Fruit fly (Drosophila melanogaster) whole organism, wandering third instar larva: Measurements from ENCODE around the gene CG34293.

Experiments
- Abd-B ChIP-seq: fragments of >200 bp; optimal IDR thresholded peaks from 2 replicates; lab custom pipeline; 2017; ENCODE audit warnings: missing biosample characterization, missing genetic modification characterization
- CG32264 ChIP-seq: fragments of 200-800 bp; sonication (Bioruptor generic); optimal IDR thresholded peaks from 2 replicates; lab custom pipeline; 2016; ENCODE audit warnings: missing biosample characterization, missing genetic modification characterization
- CG9705 ChIP-seq: fragments of 200-800 bp; sonication (Bioruptor generic); optimal IDR thresholded peaks from 2 replicates; lab custom pipeline; 2018; ENCODE audit warnings: missing biosample characterization, mild to moderate bottlenecking, missing genetic modification characterization
- CrebA ChIP-seq: fragments of 200-800 bp; sonication (Bioruptor generic); optimal IDR thresholded peaks from 2 replicates; lab custom pipeline; 2016; ENCODE audit warnings: missing biosample characterization, mild to moderate bottlenecking, missing genetic modification characterization, borderline replicate concordance
- Dfd ChIP-seq: fragments of >200 bp; optimal IDR thresholded peaks from 2 replicates; lab custom pipeline; 2017; ENCODE audit warnings: missing biosample characterization, missing genetic modification characterization
- Dif ChIP-seq: fragments of 200-275, 200-300 bp; sonication (Bioruptor generic); optimal IDR thresholded peaks from 2 replicates; lab custom pipeline; 2018; ENCODE audit warnings: missing biosample characterization, missing genetic modification characterization; ENCODE audit not compliant: partially characterized antibody
- GATAd ChIP-seq: sonication (Bioruptor generic); optimal IDR thresholded peaks from 2 replicates; lab custom pipeline; 2016; ENCODE audit warnings: missing biosample characterization, missing genetic modification characterization
- HLH106 ChIP-seq: fragments of 200-800 bp; optimal IDR thresholded peaks from 3 replicates; lab custom pipeline; 2019; ENCODE audit warnings: missing biosample characterization, mild to moderate bottlenecking, missing genetic modification characterization, moderate library complexity
- Hnf4 ChIP-seq: fragments of 200-800 bp; sonication (Bioruptor generic); optimal IDR thresholded peaks from 2 replicates; lab custom pipeline; 2016; ENCODE audit warnings: missing biosample characterization, mild to moderate bottlenecking, missing genetic modification characterization
- Hr78 ChIP-seq: fragments of >200 bp; optimal IDR thresholded peaks from 2 replicates; lab custom pipeline; 2017; ENCODE audit warnings: missing biosample characterization, missing genetic modification characterization
- Hr83 ChIP-seq: fragments of 200-300 bp; sonication (Bioruptor generic); optimal IDR thresholded peaks from 2 replicates; lab custom pipeline; 2016; ENCODE audit warnings: missing biosample characterization, mild to moderate bottlenecking, missing genetic modification characterization, moderate library complexity; ENCODE audit not compliant: poor library complexity, severe bottlenecking
- Jra ChIP-seq: sonication (Bioruptor generic); optimal IDR thresholded peaks from 2 replicates; lab custom pipeline; 2016; ENCODE audit warnings: missing biosample characterization, missing genetic modification characterization
- Mio ChIP-seq: sonication (Bioruptor generic); optimal IDR thresholded peaks from 2 replicates; lab custom pipeline; 2016; ENCODE audit warnings: missing biosample characterization, missing genetic modification characterization
- Myc ChIP-seq: fragments of >200 bp; optimal IDR thresholded peaks from 2 replicates; lab custom pipeline; 2017
- N ChIP-seq: fragments of >200 bp; optimal IDR thresholded peaks from 2 replicates; lab custom pipeline; 2018; ENCODE audit warnings: missing biosample characterization, missing external identifiers, missing genetic modification characterization
- OdsH ChIP-seq: fragments of 200-800 bp; sonication (Bioruptor generic); optimal IDR thresholded peaks from 2 replicates; lab custom pipeline; 2016; ENCODE audit warnings: missing biosample characterization, mild to moderate bottlenecking, missing genetic modification characterization
- Rel ChIP-seq, 2 experiments: fragments of 200-800 bp; sonication (Bioruptor generic) in 1 of 2; optimal IDR thresholded peaks; 2 replicates in 1 of 2; 3 replicates in 1 of 2; lab custom pipeline; 2016 to 2019; ENCODE audit warnings: mild to moderate bottlenecking in 2 of 2, missing biosample characterization in 2 of 2, missing genetic modification characterization in 2 of 2, moderate library complexity in 1 of 2
- Sp1 ChIP-seq: fragments of 200-800 bp; sonication (Bioruptor generic); optimal IDR thresholded peaks from 3 replicates; lab custom pipeline; 2019; ENCODE audit warnings: missing biosample characterization, mild to moderate bottlenecking, missing genetic modification characterization, moderate library complexity
- Vsx2 ChIP-seq: fragments of 200-300, 225-300 bp; sonication (Bioruptor generic); optimal IDR thresholded peaks from 2 replicates; lab custom pipeline; 2018; ENCODE audit warnings: missing biosample characterization, missing genetic modification characterization; ENCODE audit not compliant: partially characterized antibody
- br ChIP-seq: fragments of 200-800 bp; sonication (Bioruptor generic); optimal IDR thresholded peaks from 2 replicates; lab custom pipeline; 2016; ENCODE audit warnings: missing biosample characterization, missing genetic modification characterization
- brk ChIP-seq: fragments of 200-800 bp; sonication (Bioruptor generic); optimal IDR thresholded peaks from 2 replicates; lab custom pipeline; 2016; ENCODE audit warnings: missing biosample characterization, mild to moderate bottlenecking, missing genetic modification characterization
- dl ChIP-seq, 2 experiments: fragments of 175-275, 200-275 bp in 1 of 2; fragments of 200-275 bp in 1 of 2; sonication (Bioruptor generic); optimal IDR thresholded peaks; lab custom pipeline; 2018; ENCODE audit warnings: mild to moderate bottlenecking in 2 of 2, missing biosample characterization in 2 of 2, missing genetic modification characterization in 2 of 2, moderate library complexity in 2 of 2; ENCODE audit not compliant: partially characterized antibody in 2 of 2, insufficient read depth in 1 of 2
- dmrt93B ChIP-seq: fragments of 200-800 bp; sonication (Bioruptor generic); optimal IDR thresholded peaks from 2 replicates; lab custom pipeline; 2018; ENCODE audit warnings: missing biosample characterization, mild to moderate bottlenecking, missing genetic modification characterization
- dsf ChIP-seq: sonication (Bioruptor generic); optimal IDR thresholded peaks from 2 replicates; lab custom pipeline; 2016; ENCODE audit warnings: missing biosample characterization, missing genetic modification characterization, borderline replicate concordance
- foxo ChIP-seq, 2 experiments: fragments of 200-800 bp; sonication (Bioruptor generic); optimal IDR thresholded peaks; 2 replicates in 1 of 2; 3 replicates in 1 of 2; lab custom pipeline; 2016 to 2017; ENCODE audit warnings: missing biosample characterization in 2 of 2, missing genetic modification characterization in 2 of 2
- fru ChIP-seq: fragments of 200-800 bp; sonication (Bioruptor generic); optimal IDR thresholded peaks from 3 replicates; lab custom pipeline; 2016; ENCODE audit warnings: missing biosample characterization, mild to moderate bottlenecking, missing genetic modification characterization
- h ChIP-seq: fragments of 200-800 bp; sonication (Bioruptor generic); optimal IDR thresholded peaks from 3 replicates; lab custom pipeline; 2016; ENCODE audit warnings: missing biosample characterization, mild to moderate bottlenecking, missing genetic modification characterization
- jim ChIP-seq: fragments of 175-275, 200-325 bp; sonication (Bioruptor generic); optimal IDR thresholded peaks from 2 replicates; lab custom pipeline; 2016; ENCODE audit warnings: missing biosample characterization, mild to moderate bottlenecking, missing genetic modification characterization
- lola ChIP-seq: fragments of >200 bp; optimal IDR thresholded peaks from 2 replicates; lab custom pipeline; 2017; ENCODE audit warnings: missing biosample characterization, missing genetic modification characterization
- pan ChIP-seq: fragments of >200 bp; optimal IDR thresholded peaks from 2 replicates; lab custom pipeline; 2017
- psq ChIP-seq: fragments of 200-800 bp; sonication (Bioruptor generic); optimal IDR thresholded peaks from 3 replicates; lab custom pipeline; 2017; ENCODE audit warnings: missing biosample characterization, mild to moderate bottlenecking, missing genetic modification characterization, moderate library complexity
- rgr ChIP-seq: fragments of 200-800 bp; sonication (Bioruptor generic); optimal IDR thresholded peaks from 3 replicates; lab custom pipeline; 2016; ENCODE audit warnings: missing biosample characterization, mild to moderate bottlenecking, missing genetic modification characterization
- sage ChIP-seq: fragments of 200-800 bp; sonication (Bioruptor generic); optimal IDR thresholded peaks from 2 replicates; lab custom pipeline; 2016; ENCODE audit warnings: missing biosample characterization, mild to moderate bottlenecking, missing genetic modification characterization
- sv ChIP-seq: fragments of 200-800 bp; sonication (Bioruptor generic); optimal IDR thresholded peaks from 3 replicates; lab custom pipeline; 2016; ENCODE audit warnings: missing biosample characterization, missing genetic modification characterization
- tai ChIP-seq: sonication (Bioruptor generic); optimal IDR thresholded peaks from 2 replicates; lab custom pipeline; 2016; ENCODE audit warnings: missing biosample characterization, missing genetic modification characterization
- usp ChIP-seq: fragments of >200 bp; optimal IDR thresholded peaks from 2 replicates; lab custom pipeline; 2017; ENCODE audit warnings: missing biosample characterization, missing genetic modification characterization
- woc ChIP-seq: sonication (Bioruptor generic); optimal IDR thresholded peaks from 2 replicates; lab custom pipeline; 2016; ENCODE audit warnings: missing biosample characterization, mild to moderate bottlenecking, missing genetic modification characterization

CG34293 gene

DNA sequence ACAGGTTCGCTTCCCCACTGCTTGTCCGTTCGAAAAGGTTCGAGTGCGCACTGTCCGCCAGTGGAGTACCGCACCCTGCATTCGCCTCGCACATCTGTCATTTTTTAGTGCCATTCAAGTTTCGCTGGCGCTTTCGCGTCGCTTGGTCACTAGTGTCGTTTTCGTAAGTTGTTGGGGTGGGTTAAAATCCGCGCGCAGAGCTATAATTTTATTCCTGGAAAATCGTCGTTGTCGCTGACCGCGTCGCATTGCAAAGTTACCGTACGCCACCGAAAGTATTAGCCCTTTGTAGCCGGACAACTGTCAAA, 13.9 kb downstream of the CG34293 start, which contains the start of gene Men-b:
Men-b (plus strand) TSS at position 147 of the 308 bp plus-strand sequence.
- no peak for TF ChIP-seq HLH106 (tag; lab: Kevin White, UChicago)
- TF ChIP-seq Hr83 (GFP tag; lab: Kevin White, UChicago): peak; percentile 52
- peak; percentile 92 for TF ChIP-seq Myc (lab: Kevin White, UChicago)

DNA sequence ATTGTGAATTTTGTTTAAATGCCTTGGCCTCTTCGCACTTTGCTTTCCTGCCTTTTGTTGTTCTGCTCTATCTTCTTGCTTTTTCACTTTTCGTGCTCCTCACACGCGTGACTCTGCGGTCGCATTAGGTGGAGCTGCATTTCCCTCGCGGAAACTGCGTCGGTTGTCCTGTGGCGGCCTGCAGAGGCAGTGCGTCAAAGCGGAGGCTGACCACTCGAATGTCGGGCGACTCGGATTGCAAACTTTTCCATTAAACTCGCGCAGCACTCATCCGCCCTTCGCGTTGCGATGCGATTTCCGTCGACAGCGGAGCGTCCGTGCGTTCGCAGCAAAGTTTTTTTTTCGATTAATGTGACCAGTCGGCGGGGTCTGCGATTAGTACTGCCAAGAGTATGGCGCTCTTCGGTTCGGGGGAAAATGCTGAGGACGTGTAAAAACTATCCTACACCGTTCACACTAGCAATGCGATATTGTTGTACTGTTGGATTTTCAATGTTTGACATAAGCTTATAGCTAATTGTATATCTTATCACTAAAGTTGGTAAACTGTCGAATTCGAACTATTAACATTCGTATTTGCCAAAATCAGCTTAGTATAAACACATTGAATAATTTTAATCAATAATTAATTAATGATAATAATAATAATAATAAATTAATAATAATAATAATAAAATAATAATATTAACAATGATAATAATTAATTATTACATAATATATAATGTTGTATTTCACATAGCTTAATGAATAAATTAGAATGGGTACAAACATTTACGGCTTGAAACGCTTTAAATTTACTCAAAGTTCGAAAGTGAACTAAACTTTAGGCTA, 14.5 kb downstream of the CG34293 start, which contains the start of gene CG6051:
CG6051 (minus strand) TSS at position 385 of the 831 bp plus-strand sequence.
- TF ChIP-seq Jra (GFP tag; lab: Kevin White, UChicago) (no peak), dsf (GFP tag; lab: Kevin White, UChicago) (no peak), GATAd (GFP tag; lab: Kevin White, UChicago) (no peak), h (GFP tag; lab: Kevin White, UChicago) (peak; percentile 47), brk (no peak), N (GFP tag; lab: Kevin White, UChicago) (peak; percentile 91), Rel (GFP tag; optimal IDR thresholded peaks at IDR 0.05; lab: Kevin White, UChicago) (no peak), Rel (tag; optimal IDR thresholded peaks at IDR 0.05; lab: Kevin White, UChicago) (peak; percentile 43), rgr (peak; percentile 21), foxo (GFP tag; optimal IDR thresholded peaks at IDR 0.05; lab: Kevin White, UChicago) (peak in 1 of 2 experiments; percentile 16), psq (GFP tag; lab: Kevin White, UChicago) (peak; percentile 9), Sp1 (peak; percentile 53), Hr78 (peak; percentile 59), Dif (peak; percentile 35), woc (peak; percentile 61), Mio (GFP tag; lab: Kevin White, UChicago) (no peak), jim (GFP tag; lab: Kevin White, UChicago) (no peak), Abd-B (GFP tag; lab: Kevin White, UChicago) (peak; percentile 13), Hr83 (GFP tag; lab: Kevin White, UChicago) (peak; percentile 49), pan (lab: Kevin White, UChicago) (no peak), Hnf4 (GFP tag; lab: Kevin White, UChicago) (peak; percentile 30), CrebA (GFP tag; lab: Kevin White, UChicago) (no peak), lola (GFP tag; lab: Kevin White, UChicago) (no peak), HLH106 (tag; lab: Kevin White, UChicago) (peak; percentile 43)

DNA sequence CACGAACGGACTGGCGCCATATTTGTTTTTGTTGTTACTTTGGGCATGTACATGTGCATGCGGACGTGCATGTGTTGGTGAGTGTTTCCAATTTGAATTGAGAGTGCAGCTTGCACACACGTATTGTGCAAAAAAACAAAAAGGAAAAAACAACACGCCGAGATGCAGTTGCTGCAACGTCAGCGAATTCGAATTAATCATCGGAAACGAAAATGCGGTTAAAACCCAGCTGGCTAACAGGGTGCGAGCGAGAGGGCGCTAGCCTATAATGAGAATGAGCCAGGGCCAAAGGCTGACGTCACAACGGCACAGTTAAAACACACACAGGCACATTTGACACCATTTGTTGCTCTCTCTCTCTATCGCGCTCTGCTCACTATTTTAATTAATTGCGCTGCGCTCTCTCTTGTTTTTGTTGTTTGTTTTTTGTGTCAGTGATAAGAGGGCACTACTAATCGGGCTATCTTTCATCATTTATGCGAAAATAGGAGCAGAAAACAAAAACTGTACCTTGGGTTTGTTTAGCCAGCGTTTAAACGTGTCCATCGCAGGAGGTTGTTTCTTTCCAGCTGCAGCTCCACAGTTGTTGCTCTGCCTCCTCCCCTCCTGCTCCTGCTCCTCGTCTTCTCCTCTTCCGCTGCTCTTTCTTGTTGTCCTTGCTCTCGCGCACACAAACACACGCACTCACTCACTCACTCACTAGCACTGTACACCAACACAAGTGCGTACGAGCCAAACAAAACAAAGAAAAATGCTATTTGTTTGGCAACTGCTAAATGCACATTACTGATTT, 15.3 kb downstream of the CG34293 start:
- TF ChIP-seq Vsx2 (no peak), sage (GFP tag; lab: Kevin White, UChicago) (no peak), tai (GFP tag; lab: Kevin White, UChicago) (no peak), Hr78 (no peak), usp (GFP tag; lab: Kevin White, UChicago) (no peak), N (GFP tag; lab: Kevin White, UChicago) (no peak), rgr (no peak), dmrt93B (no peak), OdsH (GFP tag; lab: Kevin White, UChicago) (no peak), Hnf4 (GFP tag; lab: Kevin White, UChicago) (no peak), Dif (peak; percentile 48), foxo (GFP tag; optimal IDR thresholded peaks at IDR 0.05; lab: Kevin White, UChicago) (no peak), Mio (GFP tag; lab: Kevin White, UChicago) (no peak), Sp1 (no peak), brk (no peak), br (GFP tag; lab: Kevin White, UChicago) (peak; percentile 2), lola (GFP tag; lab: Kevin White, UChicago) (no peak), fru (GFP tag; lab: Kevin White, UChicago) (no peak), sv (GFP tag; lab: Kevin White, UChicago) (no peak), Rel (GFP tag; optimal IDR thresholded peaks at IDR 0.05; lab: Kevin White, UChicago) (no peak), Rel (tag; optimal IDR thresholded peaks at IDR 0.05; lab: Kevin White, UChicago) (no peak), Dfd (GFP tag; lab: Kevin White, UChicago) (no peak), Jra (GFP tag; lab: Kevin White, UChicago) (no peak), CG9705 (GFP tag; lab: Kevin White, UChicago) (no peak), HLH106 (tag; lab: Kevin White, UChicago) (no peak), psq (GFP tag; lab: Kevin White, UChicago) (peak; percentile 91), CG32264 (GFP tag; lab: Kevin White, UChicago) (no peak), dl (GFP tag; optimal IDR thresholded peaks at IDR 0.05; lab: Kevin White, UChicago; ENCODE audit: insufficient read depth in 1 of 2, partially characterized antibody in 2 of 2) (no peak)
